Worm (Caenorhabditis elegans) whole organism, early embryonic: ENCODE data around the gene mogs-1.

Source experiments
- B0310.2 ChIP-seq: sonication (generic microtip); optimal IDR thresholded peaks from 2 replicates; lab custom pipeline; 2016; ENCODE audit warnings: mild to moderate bottlenecking, missing genetic modification characterization, missing compliant biosample characterization
- aly-1 ChIP-seq: sonication (generic microtip); optimal IDR thresholded peaks from 2 replicates; lab custom pipeline; 2016; ENCODE audit warnings: missing genetic modification characterization, missing compliant biosample characterization
- ets-7 ChIP-seq: sonication (generic microtip); optimal IDR thresholded peaks from 2 replicates; lab custom pipeline; 2016; ENCODE audit warnings: missing genotype, missing genetic modification characterization, missing compliant biosample characterization
- hmbx-1 ChIP-seq: sonication (generic microtip); optimal IDR thresholded peaks from 2 replicates; lab custom pipeline; 2016; ENCODE audit warnings: mild to moderate bottlenecking, missing genetic modification characterization, missing compliant biosample characterization
- sea-1 ChIP-seq: fragments of 200-800 bp; sonication (Bioruptor generic); conservative IDR thresholded peaks from 2 replicates; pipeline ENCODE4 v1.3.6; 2022; ENCODE audit warnings: missing genetic modification characterization, missing compliant biosample characterization
- tbx-11 ChIP-seq: fragments of 200-800 bp; sonication (Bioruptor generic); IDR thresholded peaks from 2 replicates; pipeline ENCODE4 v1.3.6; 2022; ENCODE audit warnings: missing genetic modification characterization, missing compliant biosample characterization

DNA sequence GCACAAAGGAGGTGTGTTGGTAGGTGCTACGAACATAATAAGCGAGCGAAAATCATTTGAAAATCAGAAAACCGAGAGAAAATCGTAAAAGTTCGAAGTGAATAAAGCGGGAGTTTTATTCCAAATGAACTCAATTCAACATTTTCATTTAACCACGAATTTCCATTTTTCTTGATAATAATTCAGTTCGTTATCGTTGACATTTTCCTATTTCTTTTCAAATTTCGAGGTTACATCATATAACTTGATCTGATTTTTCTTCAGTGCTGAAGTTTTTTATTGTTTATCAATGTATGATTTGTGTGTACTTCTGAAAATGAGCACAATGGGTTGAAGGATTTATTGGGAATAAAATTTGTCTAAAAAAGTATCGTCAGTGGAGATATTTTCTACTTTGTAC is 9.9 kb upstream of the mogs-1 start:
- TF ChIP-seq B0310.2 (tag; lab: Kevin White, UChicago) (no peak), sea-1 (GFP tag; lab: Robert Waterston, UW) (no peak), tbx-11 (GFP tag; lab: Robert Waterston, UW) (no peak), hmbx-1 (no peak), aly-1 (tag; lab: Kevin White, UChicago) (no peak), ets-7 (tag; lab: Kevin White, UChicago) (no peak)
